Fruit fly (Drosophila melanogaster): ENCODE measurements around the gene GstO1.

The GstO1 gene

DNA sequence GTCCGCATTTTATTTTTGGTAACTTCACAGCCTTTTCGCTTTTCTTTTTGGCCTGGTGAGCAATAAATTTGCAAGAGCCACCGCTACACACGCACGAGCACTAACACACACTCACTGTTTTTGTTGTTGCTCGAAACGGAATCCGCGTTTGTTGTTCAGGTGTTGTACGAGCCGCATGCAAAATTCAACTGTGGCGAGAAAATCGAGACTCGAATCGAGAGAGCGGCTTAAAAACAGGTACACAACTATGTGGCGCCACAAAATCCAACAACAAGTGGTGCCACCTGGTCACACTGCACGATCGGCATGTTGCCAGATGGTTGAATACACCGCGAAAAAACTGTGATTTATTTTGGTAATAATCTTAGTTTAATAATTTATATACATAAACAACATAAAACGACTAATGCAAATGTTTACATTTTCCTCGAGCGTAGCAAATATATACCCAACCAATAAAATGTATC, 17.7 kb downstream of the GstO1 start, which contains the start of gene CG43163 (continued):
- TF ChIP-seq klu (GFP tag; IDR thresholded peaks at IDR 0.05) (no peak), CG10431 (GFP tag; optimal IDR thresholded peaks at IDR 0.05) (peak; percentile 37), cad (GFP tag; optimal IDR thresholded peaks at IDR 0.05) (no peak), CG16813 (GFP tag; IDR thresholded peaks at IDR 0.05; ENCODE audit: partially characterized antibody) (0 out of 3 replicates have a peak, but pooled peaks have one; percentile 34), sr (GFP tag; IDR thresholded peaks at IDR 0.05) (peak; percentile 36; the same call in 1 of the 3 replicates), her (GFP tag; optimal IDR thresholded peaks at IDR 0.05) (peak; percentile 18), Ravus (GFP tag; IDR thresholded peaks at IDR 0.05) (no peak), pb (GFP tag; optimal IDR thresholded peaks at IDR 0.05) (peak; percentile 11), ranshi (GFP tag; IDR thresholded peaks at IDR 0.05) (peak; percentile 58; the same call in 1 of the 2 replicates), Ets65A (GFP tag) (no peak), Spps (tag; optimal IDR thresholded peaks at IDR 0.05) (peak; percentile 45), jing (GFP tag; optimal IDR thresholded peaks at IDR 0.05) (no peak), CG6854 (GFP tag; optimal IDR thresholded peaks at IDR 0.05) (peak; percentile 45), CG10565 (GFP tag; optimal IDR thresholded peaks at IDR 0.05) (no peak), CG11456 (GFP tag; IDR thresholded peaks at IDR 0.05) (peak; percentile 65; the same call in 2 of the 3 replicates), Doc3 (GFP tag; IDR thresholded peaks at IDR 0.05; ENCODE audit: partially characterized antibody) (no peak), CG7928 (GFP tag; optimal IDR thresholded peaks at IDR 0.05) (no peak), fd96Cb (tag; optimal IDR thresholded peaks at IDR 0.05) (peak; percentile 50), shn (GFP tag; optimal IDR thresholded peaks at IDR 0.05) (no peak), Trl (optimal IDR thresholded peaks at IDR 0.05) (peak in 1 of 2 experiments; percentile 1), Trl (GFP tag; optimal IDR thresholded peaks at IDR 0.05) (peak; percentile 35), CG14441 (GFP tag; IDR thresholded peaks at IDR 0.05) (peak; percentile 66), exex (tag; optimal IDR thresholded peaks at IDR 0.05) (peak; percentile 7), CG2199 (GFP tag; IDR thresholded peaks at IDR 0.05) (peak; percentile 42; the same call in 1 of the 3 replicates), CG10979 (tag; optimal IDR thresholded peaks at IDR 0.05) (peak; percentile 71), MTF-1 (GFP tag; optimal IDR thresholded peaks at IDR 0.05; ENCODE audit: borderline replicate concordance) (no peak), schlank (tag; optimal IDR thresholded peaks at IDR 0.05) (no peak), eyg (GFP tag; optimal IDR thresholded peaks at IDR 0.05) (no peak), vvl (GFP tag; IDR thresholded peaks at IDR 0.05) (peak; percentile 88), slp2 (GFP tag; optimal IDR thresholded peaks at IDR 0.05) (no peak), chif (GFP tag; optimal IDR thresholded peaks at IDR 0.05) (peak; percentile 27 to 47), CG12744 (GFP tag; optimal IDR thresholded peaks at IDR 0.05) (peak; percentile 56), stc (GFP tag; IDR thresholded peaks at IDR 0.05) (peak; percentile 70), psq (GFP tag; optimal IDR thresholded peaks at IDR 0.05) (no peak), CG43689 (GFP tag; IDR thresholded peaks at IDR 0.05) (no peak), pita (GFP tag; optimal IDR thresholded peaks at IDR 0.05) (no peak), cwo (GFP tag; optimal IDR thresholded peaks at IDR 0.05) (peak; percentile 32), Antp (GFP tag; optimal IDR thresholded peaks at IDR 0.05) (no peak), HLH54F (GFP tag; optimal IDR thresholded peaks at IDR 0.05) (peak; percentile 66), Dref (GFP tag; IDR thresholded peaks at IDR 0.05) (0 out of 2 replicates have a peak, but pooled peaks have one; percentile 15), CG4282 (GFP tag; optimal IDR thresholded peaks at IDR 0.05) (peak; percentile 22), Lhr (GFP tag; optimal IDR thresholded peaks at IDR 0.05) (peak; percentile 86), ATbp (GFP tag; optimal IDR thresholded peaks at IDR 0.05) (peak; percentile 34), TFAM (GFP tag; optimal IDR thresholded peaks at IDR 0.05) (no peak), sc (optimal IDR thresholded peaks at IDR 0.05) (no peak), sc (GFP tag; optimal IDR thresholded peaks at IDR 0.05) (peak; percentile 20), CG6654 (GFP tag; optimal IDR thresholded peaks at IDR 0.05) (no peak), CTCF (GFP tag; optimal IDR thresholded peaks at IDR 0.05) (peak; percentile 73), CG2678 (tag; optimal IDR thresholded peaks at IDR 0.05) (peak; percentile 67), CG17568 (GFP tag; optimal IDR thresholded peaks at IDR 0.05) (no peak), ab (GFP tag; optimal IDR thresholded peaks at IDR 0.05) (no peak), mld (GFP tag; IDR thresholded peaks at IDR 0.05; ENCODE audit: partially characterized antibody) (no peak)

Data from whole organism, embryonic.